Fruit fly (Drosophila melanogaster) S2 (cell line): ENCODE results near the gene Lsp2.

Experiments
- CG8478 ChIP-seq: fragments of >200 bp; optimal IDR thresholded peaks from 2 replicates; lab custom pipeline; 2018
- CTCF ChIP-seq, 2 experiments: fragments of >200 bp; optimal IDR thresholded peaks; 2 replicates each; lab custom pipeline; 2018

Lsp2 gene

dm6 chr3L:12129111-12129510, at the start of gene Lsp2:
Gene Lsp2 (plus strand): TSS chr3L:12129393.
- no peak for TF ChIP-seq CTCF (optimal IDR thresholded peaks at IDR 0.05; lab: Kevin White, UChicago)

- TF ChIP-seq CG8478 (lab: Kevin White, UChicago) (no peak), CTCF (optimal IDR thresholded peaks at IDR 0.05; lab: Kevin White, UChicago) (no peak)
Observed at dm6 chr3L:12080423-12080822, 48.8 kb upstream of the Lsp2 start.

dm6 chr3L:12081679-12082520, 47.3 kb upstream of the Lsp2 start, which contains the start of gene Sema5c:
Gene Sema5c (minus strand): TSS chr3L:12081830.
- TF ChIP-seq CG8478 (lab: Kevin White, UChicago) = no peak
- TF ChIP-seq CTCF (optimal IDR thresholded peaks at IDR 0.05; lab: Kevin White, UChicago) = no peak

- TF ChIP-seq CTCF (optimal IDR thresholded peaks at IDR 0.05; lab: Kevin White, UChicago) (no peak), CG8478 (lab: Kevin White, UChicago) (no peak)
Observed at dm6 chr3L:12082521-12082841, 46.7 kb upstream of the Lsp2 start.

dm6 chr3L:12083092-12083680, 46.0 kb upstream of the Lsp2 start:
- TF ChIP-seq CTCF (optimal IDR thresholded peaks at IDR 0.05; lab: Kevin White, UChicago) (no peak), CG8478 (lab: Kevin White, UChicago) (no peak)

dm6 chr3L:12083861-12084260, 45.3 kb upstream of the Lsp2 start:
- TF ChIP-seq CG8478 (lab: Kevin White, UChicago) = no peak
- TF ChIP-seq CTCF (optimal IDR thresholded peaks at IDR 0.05; lab: Kevin White, UChicago) = no peak

- TF ChIP-seq CG8478 (lab: Kevin White, UChicago) (no peak), CTCF (optimal IDR thresholded peaks at IDR 0.05; lab: Kevin White, UChicago) (no peak)
Observed at dm6 chr3L:12084969-12085690, 44.1 kb upstream of the Lsp2 start.

dm6 chr3L:12085691-12086078, 43.5 kb upstream of the Lsp2 start:
- TF ChIP-seq CG8478 (lab: Kevin White, UChicago) (no peak), CTCF (optimal IDR thresholded peaks at IDR 0.05; lab: Kevin White, UChicago) (no peak)

dm6 chr3L:12088326-12088725, 40.9 kb upstream of the Lsp2 start, which contains the start of gene CG17154:
Gene CG17154 (plus strand): TSS chr3L:12088626.
- TF ChIP-seq CG8478 (lab: Kevin White, UChicago) (no peak), CTCF (optimal IDR thresholded peaks at IDR 0.05; lab: Kevin White, UChicago) (no peak)

- TF ChIP-seq CG8478 (lab: Kevin White, UChicago) (no peak), CTCF (optimal IDR thresholded peaks at IDR 0.05; lab: Kevin White, UChicago) (no peak)
Observed at dm6 chr3L:12090184-12090897, 38.9 kb upstream of the Lsp2 start.

dm6 chr3L:12090898-12091685, 38.1 kb upstream of the Lsp2 start:
- TF ChIP-seq CG8478 (lab: Kevin White, UChicago) (no peak), CTCF (optimal IDR thresholded peaks at IDR 0.05; lab: Kevin White, UChicago) (no peak)

- TF ChIP-seq CTCF (optimal IDR thresholded peaks at IDR 0.05; lab: Kevin White, UChicago) (no peak), CG8478 (lab: Kevin White, UChicago) (no peak)
Observed at dm6 chr3L:12092860-12093359, 36.3 kb upstream of the Lsp2 start.

- TF ChIP-seq CTCF (optimal IDR thresholded peaks at IDR 0.05; lab: Kevin White, UChicago) (no peak), CG8478 (lab: Kevin White, UChicago) (no peak)
Observed at dm6 chr3L:12095960-12096359, 33.2 kb upstream of the Lsp2 start.
